Worm (Caenorhabditis elegans) whole organism, mixed stage, embryonic: ENCODE data around the gene jun-1.

Source experiments
- M03D4.4 ChIP-seq: sonication (generic microtip); optimal IDR thresholded peaks from 2 replicates; lab custom pipeline; 2017; ENCODE audit warnings: mild to moderate bottlenecking, missing genetic modification characterization, missing compliant biosample characterization
- ceh-39 ChIP-seq: fragments of 150-350 bp; optimal IDR thresholded peaks from 2 replicates; lab custom pipeline; 2014; ENCODE audit warnings: missing biosample characterization, missing genetic modification characterization
- ces-1 ChIP-seq: fragments of 150-350 bp; optimal IDR thresholded peaks from 2 replicates; lab custom pipeline; 2014; ENCODE audit warnings: missing biosample characterization, missing genetic modification reagents, missing genetic modification characterization
- cnd-1 ChIP-seq: fragments of 200-800 bp; sonication (Bioruptor generic); optimal IDR thresholded peaks from 2 replicates; lab custom pipeline; 2018; ENCODE audit warnings: mild to moderate bottlenecking, missing genetic modification characterization, missing compliant biosample characterization
- elt-1 ChIP-seq: sonication (generic microtip); optimal IDR thresholded peaks from 2 replicates; lab custom pipeline; 2017; ENCODE audit warnings: missing genetic modification characterization, mild to moderate bottlenecking, missing compliant biosample characterization, antibody characterized with exemption, moderate library complexity, borderline replicate concordance; ENCODE audit not compliant: insufficient read depth
- elt-3 ChIP-seq: fragments of 150-350 bp; optimal IDR thresholded peaks from 2 replicates; lab custom pipeline; 2014; ENCODE audit warnings: missing biosample characterization, missing genetic modification characterization
- flh-1 ChIP-seq: fragments of 200-800 bp; sonication (Bioruptor generic); optimal IDR thresholded peaks from 2 replicates; lab custom pipeline; 2018; ENCODE audit warnings: mild to moderate bottlenecking, missing genetic modification characterization, moderate library complexity, missing compliant biosample characterization
- ham-2 ChIP-seq: fragments of 200-800 bp; sonication (Bioruptor generic); optimal IDR thresholded peaks from 2 replicates; lab custom pipeline; 2018; ENCODE audit warnings: mild to moderate bottlenecking, missing genetic modification characterization, missing compliant biosample characterization
- hlh-1 ChIP-seq: fragments of 150-350 bp; optimal IDR thresholded peaks from 2 replicates; lab custom pipeline; 2014; ENCODE audit warnings: missing biosample characterization, missing genetic modification reagents, missing genetic modification characterization
- lin-13 ChIP-seq: fragments of 150-350 bp; optimal IDR thresholded peaks from 2 replicates; lab custom pipeline; 2014; ENCODE audit warnings: missing biosample characterization, missing genetic modification characterization
- lin-32 ChIP-seq: fragments of 200-800 bp; sonication (Bioruptor generic); optimal IDR thresholded peaks from 2 replicates; lab custom pipeline; 2018; ENCODE audit warnings: mild to moderate bottlenecking, missing genetic modification characterization, missing compliant biosample characterization
- lsy-2 ChIP-seq: fragments of 150-350 bp; optimal IDR thresholded peaks from 2 replicates; lab custom pipeline; 2014; ENCODE audit warnings: missing biosample characterization, missing genetic modification characterization
- mab-5 ChIP-seq: fragments of 150-350 bp; optimal IDR thresholded peaks from 2 replicates; lab custom pipeline; 2014; ENCODE audit warnings: missing biosample characterization, missing genetic modification characterization
- mep-1 ChIP-seq: fragments of 150-350 bp; optimal IDR thresholded peaks from 2 replicates; lab custom pipeline; 2017; ENCODE audit warnings: missing biosample characterization, missing genetic modification reagents, missing genetic modification characterization, inconsistent platforms
- mls-2 ChIP-seq: sonication (generic microtip); optimal IDR thresholded peaks from 2 replicates; lab custom pipeline; 2016; ENCODE audit warnings: mild to moderate bottlenecking, missing genetic modification characterization, moderate library complexity, missing compliant biosample characterization
- nhr-2 ChIP-seq: fragments of 150-350 bp; optimal IDR thresholded peaks from 2 replicates; lab custom pipeline; 2014; ENCODE audit warnings: missing biosample characterization, missing genetic modification characterization
- nhr-237 ChIP-seq: fragments of 150-350 bp; optimal IDR thresholded peaks from 2 replicates; lab custom pipeline; 2014; ENCODE audit warnings: missing biosample characterization, missing genetic modification characterization
- nhr-28 ChIP-seq: fragments of 150-350 bp; optimal IDR thresholded peaks from 2 replicates; lab custom pipeline; 2014; ENCODE audit warnings: missing biosample characterization, missing genetic modification characterization
- nhr-76 ChIP-seq: sonication (generic microtip); optimal IDR thresholded peaks from 2 replicates; lab custom pipeline; 2017; ENCODE audit warnings: missing biosample characterization, missing genetic modification characterization
- pha-4 ChIP-seq: fragments of 150-350 bp; optimal IDR thresholded peaks from 2 replicates; lab custom pipeline; 2018; ENCODE audit warnings: missing biosample characterization, missing genetic modification reagents, missing genetic modification characterization
- sem-2 ChIP-seq: fragments of 200-800 bp; sonication (Bioruptor generic); optimal IDR thresholded peaks from 2 replicates; lab custom pipeline; 2018; ENCODE audit warnings: mild to moderate bottlenecking, missing genetic modification characterization, missing compliant biosample characterization
- snpc-4 ChIP-seq: fragments of 150-350 bp; optimal IDR thresholded peaks from 2 replicates; lab custom pipeline; 2014; ENCODE audit warnings: missing biosample characterization, missing genetic modification characterization
- sptf-1 ChIP-seq: sonication (generic microtip); optimal IDR thresholded peaks from 2 replicates; lab custom pipeline; 2017; ENCODE audit warnings: mild to moderate bottlenecking, missing genetic modification characterization, moderate library complexity, missing compliant biosample characterization
- tbx-8 ChIP-seq: fragments of 200-800 bp; sonication (Bioruptor generic); optimal IDR thresholded peaks from 2 replicates; lab custom pipeline; 2018; ENCODE audit warnings: mild to moderate bottlenecking, missing genetic modification characterization, moderate library complexity, missing compliant biosample characterization
- unc-39 ChIP-seq: fragments of 150-350 bp; optimal IDR thresholded peaks from 2 replicates; lab custom pipeline; 2014; ENCODE audit warnings: missing biosample characterization, missing genetic modification characterization
- unc-62 ChIP-seq: fragments of 150-350 bp; optimal IDR thresholded peaks from 2 replicates; lab custom pipeline; 2014; ENCODE audit warnings: missing biosample characterization, missing genetic modification reagents, missing genetic modification characterization
- zip-8 ChIP-seq: fragments of 150-350 bp; optimal IDR thresholded peaks from 2 replicates; lab custom pipeline; 2014; ENCODE audit warnings: missing biosample characterization, missing genetic modification characterization
- ztf-11 ChIP-seq: fragments of 150-350 bp; optimal IDR thresholded peaks from 2 replicates; lab custom pipeline; 2014; ENCODE audit warnings: missing biosample characterization, missing genetic modification characterization

Gene jun-1

DNA sequence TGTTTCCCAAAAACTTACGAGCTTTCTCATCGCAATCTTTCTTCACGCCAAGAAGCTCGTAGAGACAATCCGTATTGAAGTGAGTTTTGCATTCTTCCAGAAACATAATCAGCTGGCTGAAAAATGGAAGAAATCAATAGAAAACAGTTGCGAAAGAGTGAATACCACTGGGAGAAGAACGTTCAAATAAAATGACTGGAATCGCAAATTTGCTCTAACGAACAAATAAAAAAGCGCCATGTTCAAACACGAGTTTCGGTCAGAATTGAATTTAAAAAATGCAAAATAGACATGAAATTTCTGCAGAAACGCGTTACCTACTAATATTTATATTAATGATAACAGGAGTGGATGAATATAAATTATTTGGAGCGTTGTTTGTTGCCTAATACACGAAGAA lies 4.5 kb upstream of the jun-1 start, which contains the start of gene dnj-23:
dnj-23 (minus strand) TSS at position 158 of the 400 bp plus-strand sequence.
- no peak for TF ChIP-seq nhr-2
- no peak for TF ChIP-seq zip-8
- no peak for TF ChIP-seq mab-5 (tag; lab: Kevin White, UChicago)
- TF ChIP-seq ces-1 = peak; percentile 6
- TF ChIP-seq mep-1 (tag; lab: Kevin White, UChicago) = no peak

DNA sequence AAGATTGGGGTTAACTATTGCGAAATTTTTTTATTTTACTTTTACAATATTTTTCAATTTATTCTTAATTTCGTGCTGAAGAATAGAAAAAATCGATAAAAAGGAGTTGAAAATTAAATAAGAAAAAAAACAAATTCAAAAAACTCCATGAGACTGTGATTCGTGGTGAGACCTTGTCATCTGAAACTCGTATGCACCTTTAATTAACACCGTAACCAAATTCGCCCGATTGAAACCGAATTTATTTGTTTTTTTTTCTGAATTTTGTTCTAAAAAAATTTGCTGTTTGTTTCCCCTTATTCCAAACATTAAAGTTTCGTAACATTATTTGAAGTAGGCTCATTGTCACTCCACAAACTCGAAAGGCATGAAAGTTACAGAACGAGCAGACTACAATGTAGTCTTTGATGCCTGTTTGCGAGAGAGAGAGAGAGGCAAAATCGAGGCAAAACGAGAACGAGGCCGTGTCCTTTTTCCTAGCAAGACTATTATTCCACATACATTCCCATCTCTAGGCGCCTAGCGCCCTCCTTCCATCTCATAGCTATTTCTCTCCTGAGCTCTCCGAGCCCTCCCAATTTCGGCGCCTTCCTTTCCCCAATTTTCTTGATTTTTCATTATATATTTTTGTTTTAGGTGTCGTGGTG lies 3.9 kb upstream of the jun-1 start, which contains the start of gene T24H10.4:
T24H10.4 (plus strand) TSS at position 630 of the 647 bp plus-strand sequence.
- TF ChIP-seq ces-1 (peak; percentile 19), nhr-76 (tag; lab: Kevin White, UChicago) (no peak), pha-4 (no peak), lsy-2 (tag; lab: Kevin White, UChicago) (no peak), flh-1 (GFP tag; lab: Kevin White, UChicago) (no peak)

- TF ChIP-seq hlh-1 (tag; lab: Kevin White, UChicago) = no peak
- TF ChIP-seq elt-3 (tag; lab: Kevin White, UChicago) = no peak
Observed at ce11 chrII:9111471-9112016, 1.4 kb upstream of the jun-1 start.

DNA sequence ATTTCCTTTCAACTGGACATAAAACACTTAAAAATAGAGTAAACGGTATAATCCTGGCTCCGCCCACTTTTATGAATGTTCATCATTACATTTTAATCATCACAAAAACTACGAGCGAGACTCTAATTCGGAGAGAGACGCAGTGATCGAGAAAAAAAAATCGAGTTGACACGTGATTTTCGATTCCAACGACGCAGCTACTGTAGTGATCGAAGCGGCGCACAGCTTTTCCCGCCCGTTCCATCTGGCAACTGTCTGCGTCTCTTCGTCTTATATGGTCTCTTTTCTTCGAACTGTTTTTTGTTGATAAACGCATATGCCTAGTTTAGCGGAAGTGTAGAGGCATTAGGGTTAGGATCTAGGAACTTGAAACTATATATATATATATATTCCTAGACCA lies 802 bp downstream of the jun-1 start:
- TF ChIP-seq nhr-2 (no peak), lin-32 (GFP tag; lab: Kevin White, UChicago) (no peak), mls-2 (tag; lab: Kevin White, UChicago) (no peak), nhr-76 (tag; lab: Kevin White, UChicago) (no peak), mep-1 (tag; lab: Kevin White, UChicago) (no peak), unc-62 (GFP tag; lab: Kevin White, UChicago) (no peak)

- TF ChIP-seq ham-2 (no peak), nhr-237 (tag; lab: Kevin White, UChicago) (no peak), nhr-76 (tag; lab: Kevin White, UChicago) (no peak), mep-1 (tag; lab: Kevin White, UChicago) (no peak)
- TF ChIP-seq, all 35 proteins: peak for 0
Observed at ce11 chrII:9114972-9115371, 2.0 kb downstream of the jun-1 start.

DNA sequence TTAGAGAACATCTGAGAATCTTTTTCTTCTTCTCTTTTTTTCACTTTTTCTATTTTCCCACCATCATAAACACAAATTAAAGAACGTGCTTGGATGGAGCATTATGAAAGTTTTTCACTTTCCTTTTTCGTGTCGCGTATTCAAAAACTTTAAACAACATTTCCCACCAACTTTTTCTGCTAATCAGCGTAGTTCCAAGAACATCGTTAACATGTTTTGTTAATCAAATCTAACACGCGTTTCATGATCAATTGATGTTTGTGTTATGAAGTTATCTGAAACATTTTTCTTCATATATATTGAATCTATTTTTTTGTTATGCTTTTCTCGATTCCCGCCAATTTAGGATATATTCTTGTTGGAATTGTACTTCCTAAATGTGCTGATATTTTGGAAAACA lies 2.7 kb downstream of the jun-1 start:
- TF ChIP-seq hlh-1 (tag; lab: Kevin White, UChicago) (no peak), ztf-11 (tag; lab: Kevin White, UChicago) (no peak), nhr-28 (tag; lab: Kevin White, UChicago) (no peak), sptf-1 (tag; lab: Kevin White, UChicago) (no peak), cnd-1 (no peak), nhr-2 (no peak), sem-2 (no peak), unc-39 (tag; lab: Kevin White, UChicago) (no peak), elt-3 (tag; lab: Kevin White, UChicago) (no peak), elt-1 (tag; lab: Kevin White, UChicago) (no peak), flh-1 (GFP tag; lab: Kevin White, UChicago) (no peak), zip-8 (no peak), nhr-76 (tag; lab: Kevin White, UChicago) (no peak), lsy-2 (tag; lab: Kevin White, UChicago) (no peak)

ce11 chrII:9116404-9116803 lies 3.4 kb downstream of the jun-1 start:
- TF ChIP-seq M03D4.4 = no peak
- TF ChIP-seq elt-1 (tag; lab: Kevin White, UChicago) = no peak
- TF ChIP-seq ceh-39 (tag; lab: Kevin White, UChicago) = no peak
- TF ChIP-seq snpc-4 (tag; lab: Kevin White, UChicago) = no peak
- TF ChIP-seq lsy-2 (tag; lab: Kevin White, UChicago) = no peak
- TF ChIP-seq nhr-2 = no peak
- TF ChIP-seq nhr-76 (tag; lab: Kevin White, UChicago) = no peak
- TF ChIP-seq zip-8 = no peak
- TF ChIP-seq nhr-237 (tag; lab: Kevin White, UChicago) = no peak
- no peak for TF ChIP-seq flh-1 (GFP tag; lab: Kevin White, UChicago)
- TF ChIP-seq cnd-1 = no peak
- no peak for TF ChIP-seq ces-1
- no peak for TF ChIP-seq mep-1 (tag; lab: Kevin White, UChicago)
- TF ChIP-seq tbx-8 (GFP tag; lab: Kevin White, UChicago) = no peak
- no peak for TF ChIP-seq hlh-1 (tag; lab: Kevin White, UChicago)
- TF ChIP-seq mab-5 (tag; lab: Kevin White, UChicago) = no peak
- no peak for TF ChIP-seq lin-13 (tag; lab: Kevin White, UChicago)
- no peak for TF ChIP-seq lin-32 (GFP tag; lab: Kevin White, UChicago)
- TF ChIP-seq, all 35 proteins: peak for 0
